Fruit fly (Drosophila melanogaster) whole organism, adult: Measurements from ENCODE around the gene Sec23.

Experiments
- CG11617 ChIP-seq: fragments of 200-800 bp; sonication (Bioruptor generic); optimal IDR thresholded peaks from 2 replicates; lab custom pipeline; 2017; ENCODE audit warnings: mild to moderate bottlenecking, missing biosample characterization, missing genetic modification reagents, missing genetic modification characterization
- CG12768 ChIP-seq: fragments of 200-800 bp; sonication (Bioruptor generic); optimal IDR thresholded peaks from 2 replicates; lab custom pipeline; 2017; ENCODE audit warnings: missing biosample characterization, missing genetic modification characterization, mild to moderate bottlenecking, moderate library complexity, missing genetic modification reagents
- CG14711 ChIP-seq: fragments of 200-800 bp; sonication (Bioruptor generic); optimal IDR thresholded peaks from 2 replicates; lab custom pipeline; 2018; ENCODE audit warnings: missing biosample characterization, mild to moderate bottlenecking, missing genetic modification characterization, moderate library complexity
- CG1620 ChIP-seq: fragments of 200-800 bp; sonication (Bioruptor generic); optimal IDR thresholded peaks from 2 replicates; lab custom pipeline; 2016; ENCODE audit warnings: missing biosample characterization, missing genetic modification characterization
- CG33017 ChIP-seq: fragments of 200-800 bp; sonication (Bioruptor generic); optimal IDR thresholded peaks from 2 replicates; lab custom pipeline; 2018; ENCODE audit warnings: missing biosample characterization, mild to moderate bottlenecking, missing genetic modification characterization, moderate library complexity
- CG5204 ChIP-seq: fragments of 200-800 bp; sonication (Bioruptor generic); optimal IDR thresholded peaks from 2 replicates; lab custom pipeline; 2016; ENCODE audit warnings: missing biosample characterization, missing genetic modification characterization
- CG7045 ChIP-seq: fragments of 200-800 bp; sonication (Bioruptor generic); optimal IDR thresholded peaks from 2 replicates; lab custom pipeline; 2017; ENCODE audit warnings: missing biosample characterization, mild to moderate bottlenecking, missing genetic modification characterization
- CG7101 ChIP-seq: fragments of 200-800 bp; sonication (Bioruptor generic); optimal IDR thresholded peaks from 2 replicates; lab custom pipeline; 2018; ENCODE audit warnings: missing biosample characterization, mild to moderate bottlenecking, missing genetic modification characterization, moderate library complexity
- Clk ChIP-seq: fragments of 200-800 bp; sonication (Bioruptor generic); optimal IDR thresholded peaks from 2 replicates; lab custom pipeline; 2017; ENCODE audit warnings: missing biosample characterization, missing genetic modification characterization
- Crg-1 ChIP-seq: fragments of 200-800 bp; sonication (Bioruptor generic); optimal IDR thresholded peaks from 2 replicates; lab custom pipeline; 2016; ENCODE audit warnings: missing biosample characterization, missing genetic modification characterization
- Hr96 ChIP-seq: fragments of 200-800 bp; sonication (Bioruptor generic); optimal IDR thresholded peaks from 2 replicates; lab custom pipeline; 2016; ENCODE audit warnings: missing biosample characterization, missing genetic modification characterization
- Mnt ChIP-seq: fragments of 200-800 bp; sonication (Bioruptor generic); optimal IDR thresholded peaks from 2 replicates; lab custom pipeline; 2016; ENCODE audit warnings: missing biosample characterization, mild to moderate bottlenecking, missing genetic modification characterization
- bab1 ChIP-seq: fragments of 200-800 bp; sonication (Bioruptor generic); optimal IDR thresholded peaks from 3 replicates; lab custom pipeline; 2019; ENCODE audit warnings: missing biosample characterization, mild to moderate bottlenecking, missing genetic modification characterization, moderate library complexity
- cic ChIP-seq: fragments of 200-800 bp; sonication (Bioruptor generic); optimal IDR thresholded peaks from 2 replicates; lab custom pipeline; 2017; ENCODE audit warnings: missing biosample characterization, mild to moderate bottlenecking, missing genetic modification characterization, moderate library complexity
- cnc ChIP-seq, 2 experiments: fragments of >200 bp; optimal IDR thresholded peaks; 2 replicates each; lab custom pipeline; 2017
- kay ChIP-seq: fragments of 200-800 bp; sonication (Bioruptor generic); peaks from one replicate; lab custom pipeline; 2016; ENCODE audit warnings: missing biosample characterization, missing genetic modification characterization, borderline replicate concordance
- ovo ChIP-seq: fragments of 200-800 bp; sonication (Bioruptor generic); optimal IDR thresholded peaks from 2 replicates; lab custom pipeline; 2016; ENCODE audit warnings: missing biosample characterization, missing genetic modification characterization
- pad ChIP-seq: fragments of 200-800 bp; sonication (Bioruptor generic); optimal IDR thresholded peaks from 3 replicates; lab custom pipeline; 2017; ENCODE audit warnings: missing biosample characterization, missing genetic modification characterization, mild to moderate bottlenecking, moderate library complexity, missing genetic modification reagents
- tj ChIP-seq: fragments of 200-800 bp; sonication (Bioruptor generic); optimal IDR thresholded peaks from 3 replicates; lab custom pipeline; 2017; ENCODE audit warnings: missing biosample characterization, mild to moderate bottlenecking, missing genetic modification characterization, moderate library complexity
- toe ChIP-seq: fragments of 200-800 bp; sonication (Bioruptor generic); optimal IDR thresholded peaks from 2 replicates; lab custom pipeline; 2016; ENCODE audit warnings: missing biosample characterization, missing genetic modification characterization

The Sec23 gene

dm6 chr3R:5615484-5615883, 33.4 kb upstream of the Sec23 start:
- TF ChIP-seq bab1 (GFP tag; lab: Kevin White, UChicago) (no peak), Mnt (GFP tag; lab: Kevin White, UChicago) (no peak), CG7101 (no peak), CG33017 (tag; lab: Kevin White, UChicago) (no peak), CG11617 (GFP tag; lab: Kevin White, UChicago) (no peak), Crg-1 (GFP tag; lab: Kevin White, UChicago) (no peak), toe (GFP tag; lab: Kevin White, UChicago) (no peak), tj (GFP tag; lab: Kevin White, UChicago) (no peak), Clk (GFP tag; lab: Kevin White, UChicago) (no peak)

DNA sequence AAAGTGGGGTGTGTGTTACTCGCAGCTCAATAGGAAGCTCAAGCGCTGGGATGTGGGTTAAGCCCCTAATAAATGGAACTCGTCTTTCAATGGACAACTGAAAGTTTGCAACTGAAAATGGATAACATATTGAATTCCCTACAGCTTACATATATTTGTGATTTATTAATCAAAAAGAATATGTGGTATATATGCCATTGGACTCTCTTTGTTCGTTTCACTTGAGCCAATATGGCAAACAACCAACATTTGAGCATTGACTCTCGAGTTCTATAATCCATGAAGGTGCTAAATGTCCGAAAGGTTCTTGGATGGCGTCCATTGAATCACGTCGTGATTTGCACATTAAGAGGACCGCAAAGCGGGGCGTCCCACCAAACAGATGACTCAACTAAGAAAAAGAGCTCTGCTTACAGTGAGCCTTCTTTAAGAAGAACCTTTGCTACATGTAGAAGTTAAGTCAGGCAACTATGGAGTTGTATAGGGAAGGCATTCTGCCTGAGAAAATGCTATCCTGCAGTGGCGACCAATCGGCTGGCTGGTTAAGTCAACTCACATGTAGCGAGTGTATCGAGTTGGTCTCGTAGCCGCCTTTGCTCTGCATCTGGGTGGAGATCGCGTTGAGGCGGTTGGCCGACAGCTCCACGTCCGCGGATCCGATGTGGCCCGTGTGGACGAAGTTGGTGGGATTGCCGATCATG, 30.8 kb upstream of the Sec23 start:
- no peak for TF ChIP-seq Mnt (GFP tag; lab: Kevin White, UChicago)
- TF ChIP-seq CG11617 (GFP tag; lab: Kevin White, UChicago): no peak
- no peak for TF ChIP-seq toe (GFP tag; lab: Kevin White, UChicago)
- no peak for TF ChIP-seq tj (GFP tag; lab: Kevin White, UChicago)
- no peak for TF ChIP-seq cic
- no peak for TF ChIP-seq Clk (GFP tag; lab: Kevin White, UChicago)
- TF ChIP-seq Hr96 (GFP tag; lab: Kevin White, UChicago): no peak
- TF ChIP-seq CG12768 (GFP tag; lab: Kevin White, UChicago): no peak
- TF ChIP-seq Crg-1 (GFP tag; lab: Kevin White, UChicago): no peak

- TF ChIP-seq CG11617 (GFP tag; lab: Kevin White, UChicago): peak; percentile 5
- no peak for TF ChIP-seq CG1620
Observed at dm6 chr3R:5620387-5620956, 28.4 kb upstream of the Sec23 start.

DNA sequence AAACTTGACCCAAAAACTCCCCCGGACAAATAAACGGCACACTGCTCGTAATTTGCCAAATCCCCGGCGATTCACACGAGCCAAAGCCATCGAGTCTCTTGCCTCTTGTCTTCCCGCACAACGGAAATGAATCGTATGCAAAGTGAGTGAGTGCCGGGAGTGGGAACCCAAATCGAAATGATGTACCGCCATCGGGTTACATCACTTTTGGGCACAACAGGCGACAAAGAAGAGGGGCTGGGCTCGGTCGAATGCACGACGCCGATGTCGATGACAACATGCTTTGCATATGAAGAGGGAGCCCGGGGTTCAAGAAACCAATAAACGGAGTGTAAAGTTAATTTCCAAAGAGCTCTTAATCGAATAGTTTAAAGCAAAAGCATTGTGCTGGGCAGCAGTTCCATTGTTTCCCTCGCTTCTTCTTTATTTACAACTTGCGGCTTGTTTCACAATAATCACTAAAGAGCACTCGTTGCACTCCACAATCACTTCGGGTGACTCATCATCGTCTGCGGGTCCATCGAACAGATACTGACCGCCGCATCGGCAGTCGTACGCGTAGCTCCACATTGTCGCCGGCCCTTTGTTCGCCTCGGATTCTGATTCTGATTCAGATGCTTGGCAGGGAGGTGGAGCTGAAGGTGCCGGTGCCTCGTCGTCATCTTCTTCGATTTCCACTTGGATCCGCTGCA, 27.0 kb upstream of the Sec23 start:
- no peak for TF ChIP-seq pad (GFP tag; lab: Kevin White, UChicago)

DNA sequence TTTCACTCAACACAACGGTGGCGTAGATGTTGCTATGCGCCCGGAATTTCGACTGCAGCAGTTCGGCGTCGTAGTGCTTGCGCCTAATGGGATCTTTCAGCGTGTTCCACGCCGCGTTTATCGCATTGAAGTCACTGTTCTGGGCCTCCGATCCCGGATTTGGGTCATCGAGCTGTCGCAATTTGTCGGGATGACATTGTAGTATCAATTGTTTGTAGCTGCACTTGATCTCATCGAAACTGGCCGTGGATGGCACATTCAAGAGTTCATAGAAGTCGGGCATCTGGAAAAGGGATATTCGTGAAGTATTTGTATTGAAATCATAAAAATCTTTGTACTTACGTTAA, 26.5 kb upstream of the Sec23 start:
- TF ChIP-seq Clk (GFP tag; lab: Kevin White, UChicago) (no peak), CG11617 (GFP tag; lab: Kevin White, UChicago) (no peak), cnc (optimal IDR thresholded peaks at IDR 0.05; lab: Kevin White, UChicago) (no peak), CG7045 (GFP tag; lab: Kevin White, UChicago) (no peak), Mnt (GFP tag; lab: Kevin White, UChicago) (no peak), Crg-1 (GFP tag; lab: Kevin White, UChicago) (no peak), pad (GFP tag; lab: Kevin White, UChicago) (no peak), tj (GFP tag; lab: Kevin White, UChicago) (no peak), toe (GFP tag; lab: Kevin White, UChicago) (no peak), kay (GFP tag; lab: Kevin White, UChicago) (no peak), ovo (GFP tag; lab: Kevin White, UChicago) (no peak), CG1620 (no peak), cic (no peak), CG5204 (GFP tag; lab: Kevin White, UChicago) (no peak), CG7101 (no peak), bab1 (GFP tag; lab: Kevin White, UChicago) (no peak), Hr96 (GFP tag; lab: Kevin White, UChicago) (no peak), CG14711 (tag; lab: Kevin White, UChicago) (no peak), CG12768 (GFP tag; lab: Kevin White, UChicago) (no peak)

dm6 chr3R:5622985-5623630, 25.8 kb upstream of the Sec23 start:
- TF ChIP-seq Clk (GFP tag; lab: Kevin White, UChicago): peak; percentile 85
- peak; percentile 93 for TF ChIP-seq Mnt (GFP tag; lab: Kevin White, UChicago)
- TF ChIP-seq CG33017 (tag; lab: Kevin White, UChicago): peak; percentile 81
- TF ChIP-seq CG12768 (GFP tag; lab: Kevin White, UChicago): peak; percentile 96
- no peak for TF ChIP-seq kay (GFP tag; lab: Kevin White, UChicago)
- no peak for TF ChIP-seq cnc (optimal IDR thresholded peaks at IDR 0.05; lab: Kevin White, UChicago)
- TF ChIP-seq CG1620: peak; percentile 95
- peak; percentile 87 for TF ChIP-seq CG11617 (GFP tag; lab: Kevin White, UChicago)
- TF ChIP-seq cic: peak; percentile 96
- peak; percentile 93 for TF ChIP-seq toe (GFP tag; lab: Kevin White, UChicago)
- TF ChIP-seq Hr96 (GFP tag; lab: Kevin White, UChicago): peak; percentile 87
- peak; percentile 99 for TF ChIP-seq ovo (GFP tag; lab: Kevin White, UChicago)
- TF ChIP-seq bab1 (GFP tag; lab: Kevin White, UChicago): peak; percentile 68
- peak; percentile 79 for TF ChIP-seq CG14711 (tag; lab: Kevin White, UChicago)
- TF ChIP-seq CG7045 (GFP tag; lab: Kevin White, UChicago): peak; percentile 91
- peak; percentile 96 for TF ChIP-seq pad (GFP tag; lab: Kevin White, UChicago)
- TF ChIP-seq Crg-1 (GFP tag; lab: Kevin White, UChicago): peak; percentile 98
- TF ChIP-seq CG7101: peak; percentile 91
- TF ChIP-seq tj (GFP tag; lab: Kevin White, UChicago): peak; percentile 41
- peak; percentile 83 for TF ChIP-seq CG5204 (GFP tag; lab: Kevin White, UChicago)
